Worm (Caenorhabditis elegans): Measurements from ENCODE around the gene pink-1.

DNA sequence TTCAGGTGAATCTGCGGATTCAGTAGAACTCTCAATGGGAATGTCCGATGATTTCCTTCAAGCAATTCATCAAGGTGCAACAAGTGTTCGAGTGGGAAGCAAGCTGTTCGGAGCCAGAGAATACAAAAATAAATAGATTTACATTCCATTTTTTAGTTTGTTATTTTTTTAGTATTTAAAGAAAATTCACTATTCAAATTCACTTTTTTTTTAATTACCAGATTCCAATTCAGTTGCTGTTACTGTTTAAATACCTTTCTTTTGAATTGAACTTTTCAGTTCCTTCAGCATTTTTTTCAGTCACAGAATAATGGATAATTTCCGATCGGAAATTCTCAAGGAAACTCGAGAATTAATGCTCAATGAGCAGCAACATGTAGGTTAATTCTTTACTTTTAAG lies 43.7 kb downstream of the pink-1 start, which contains the start of gene F09E5.7:
- TF ChIP-seq zag-1 (tag; optimal IDR thresholded peaks at IDR 0.05) (no peak), egl-27 (tag; optimal IDR thresholded peaks at IDR 0.05) (no peak)
